Worm (Caenorhabditis elegans) whole organism, mixed stage, embryonic: ENCODE data around the gene C05C9.1.

Experiments used
- M03D4.4 ChIP-seq: sonication (generic microtip); optimal IDR thresholded peaks from 2 replicates; lab custom pipeline; 2017; ENCODE audit warnings: mild to moderate bottlenecking, missing genetic modification characterization, missing compliant biosample characterization
- bed-3 ChIP-seq: fragments of 200-800 bp; sonication (Bioruptor generic); optimal IDR thresholded peaks from 3 replicates; lab custom pipeline; 2018; ENCODE audit warnings: mild to moderate bottlenecking, missing genetic modification characterization, moderate library complexity, missing compliant biosample characterization
- elt-1 ChIP-seq: sonication (generic microtip); optimal IDR thresholded peaks from 2 replicates; lab custom pipeline; 2017; ENCODE audit warnings: missing genetic modification characterization, mild to moderate bottlenecking, missing compliant biosample characterization, antibody characterized with exemption, moderate library complexity, borderline replicate concordance; ENCODE audit not compliant: insufficient read depth
- elt-3 ChIP-seq: fragments of 150-350 bp; optimal IDR thresholded peaks from 2 replicates; lab custom pipeline; 2014; ENCODE audit warnings: missing biosample characterization, missing genetic modification characterization
- ham-2 ChIP-seq: fragments of 200-800 bp; sonication (Bioruptor generic); optimal IDR thresholded peaks from 2 replicates; lab custom pipeline; 2018; ENCODE audit warnings: mild to moderate bottlenecking, missing genetic modification characterization, missing compliant biosample characterization
- mab-5 ChIP-seq: fragments of 150-350 bp; optimal IDR thresholded peaks from 2 replicates; lab custom pipeline; 2014; ENCODE audit warnings: missing biosample characterization, missing genetic modification characterization
- pha-4 ChIP-seq: fragments of 150-350 bp; optimal IDR thresholded peaks from 2 replicates; lab custom pipeline; 2018; ENCODE audit warnings: missing biosample characterization, missing genetic modification reagents, missing genetic modification characterization
- snpc-4 ChIP-seq: fragments of 150-350 bp; optimal IDR thresholded peaks from 2 replicates; lab custom pipeline; 2014; ENCODE audit warnings: missing biosample characterization, missing genetic modification characterization
- unc-39 ChIP-seq: fragments of 150-350 bp; optimal IDR thresholded peaks from 2 replicates; lab custom pipeline; 2014; ENCODE audit warnings: missing biosample characterization, missing genetic modification characterization

- no peak for TF ChIP-seq ham-2 (GFP tag; lab: Kevin White, UChicago)
- no peak for TF ChIP-seq elt-3 (tag; lab: Kevin White, UChicago)
- no peak for TF ChIP-seq M03D4.4 (tag; lab: Kevin White, UChicago)
- no peak for TF ChIP-seq bed-3 (GFP tag; lab: Kevin White, UChicago)
- no peak for TF ChIP-seq snpc-4 (tag; lab: Kevin White, UChicago)
- no peak for TF ChIP-seq mab-5 (tag; lab: Kevin White, UChicago)
- no peak for TF ChIP-seq pha-4 (tag; lab: Kevin White, UChicago)
- no peak for TF ChIP-seq unc-39 (tag; lab: Kevin White, UChicago)
- TF ChIP-seq elt-1 (tag; lab: Kevin White, UChicago) = no peak
Measured at ce11 chrX:11134750-11135394, 25.8 kb upstream of the C05C9.1 start.
